Worm (Caenorhabditis elegans): ENCODE data around the gene T28A11.18.

- TF ChIP-seq nhr-11 (tag; optimal IDR thresholded peaks at IDR 0.05) (no peak), lin-15B (tag; optimal IDR thresholded peaks at IDR 0.05) (no peak), vab-15 (tag; optimal IDR thresholded peaks at IDR 0.05) (no peak), C04F5.9 (tag; optimal IDR thresholded peaks at IDR 0.05) (no peak), nhr-12 (tag; optimal IDR thresholded peaks at IDR 0.05) (no peak), snu-23 (GFP tag; optimal IDR thresholded peaks at IDR 0.05) (no peak), nhr-28 (tag; optimal IDR thresholded peaks at IDR 0.05) (no peak), aha-1 (tag; optimal IDR thresholded peaks at IDR 0.05) (no peak), fos-1 (tag; optimal IDR thresholded peaks at IDR 0.05) (no peak), fkh-10 (GFP tag; optimal IDR thresholded peaks at IDR 0.05) (no peak), ama-1 (optimal IDR thresholded peaks at IDR 0.05) (no peak)
These were observed at the start of gene T28A11.18 for ce11 chrV:3267950-3268349.
